Fruit fly (Drosophila melanogaster) whole organism, embryonic: ENCODE data around the gene Pvr.

ENCODE experiments used
- Abd-B ChIP-seq: fragments of 200-800 bp; sonication (Bioruptor generic); optimal IDR thresholded peaks from 2 replicates; lab custom pipeline; 2018; ENCODE audit warnings: missing biosample characterization, mild to moderate bottlenecking, missing genetic modification characterization, moderate library complexity
- Aef1 ChIP-seq: fragments of 200-800 bp; sonication (Bioruptor generic); IDR thresholded peaks from 3 replicates; pipeline ENCODE4 v1.3.6; 2022; ENCODE audit warnings: missing biosample characterization, missing genetic modification characterization
- Antp ChIP-seq: fragments of 200-800 bp; sonication (Bioruptor generic); optimal IDR thresholded peaks from 3 replicates; lab custom pipeline; 2016; ENCODE audit warnings: missing biosample characterization, missing genetic modification characterization
- Asciz ChIP-seq: fragments of 200-800 bp; sonication (Bioruptor generic); optimal IDR thresholded peaks from 2 replicates; lab custom pipeline; 2017; ENCODE audit warnings: missing biosample characterization, mild to moderate bottlenecking, missing genetic modification characterization, missing genetic modification reagents
- B-H1 ChIP-seq: fragments of 200-800 bp; sonication (Bioruptor generic); IDR thresholded peaks from 3 replicates; pipeline ENCODE4 v1.3.6; 2022; ENCODE audit warnings: missing biosample characterization, missing genetic modification characterization
- B-H2 ChIP-seq: fragments of 200-800 bp; sonication (Bioruptor generic); optimal IDR thresholded peaks from 2 replicates; lab custom pipeline; 2018; ENCODE audit warnings: missing biosample characterization, mild to moderate bottlenecking, missing genetic modification characterization
- C15 ChIP-seq: fragments of 200-800 bp; sonication (Bioruptor generic); IDR thresholded peaks from 3 replicates; pipeline ENCODE4 v1.3.6; 2022; ENCODE audit warnings: missing biosample characterization, missing genetic modification characterization
- CG11560 ChIP-seq: fragments of 200-800 bp; sonication (Bioruptor generic); IDR thresholded peaks from 3 replicates; pipeline ENCODE4 v1.3.6; 2022; ENCODE audit warnings: missing biosample characterization, missing genetic modification characterization
- CG13424 ChIP-seq: fragments of 200-800 bp; sonication (Bioruptor generic); optimal IDR thresholded peaks from 2 replicates; lab custom pipeline; 2019; ENCODE audit warnings: missing biosample characterization, mild to moderate bottlenecking, missing genetic modification characterization, moderate library complexity
- CG14050 ChIP-seq: fragments of 200-800 bp; sonication (Bioruptor generic); IDR thresholded peaks from 3 replicates; pipeline ENCODE4 v1.3.6; 2022; ENCODE audit warnings: missing biosample characterization, missing genetic modification characterization
- CG14441 ChIP-seq: fragments of 200-800 bp; sonication (Bioruptor generic); IDR thresholded peaks from 2 replicates; pipeline ENCODE4 v1.3.6; 2022; ENCODE audit warnings: missing biosample characterization, missing genetic modification characterization
- CG15269 ChIP-seq: fragments of 200-800 bp; sonication (Bioruptor generic); optimal IDR thresholded peaks from 2 replicates; lab custom pipeline; 2018; ENCODE audit warnings: missing biosample characterization, mild to moderate bottlenecking, missing genetic modification characterization, moderate library complexity
- CG16815 ChIP-seq: fragments of 200-800 bp; sonication (Bioruptor generic); optimal IDR thresholded peaks from 3 replicates; lab custom pipeline; 2017; ENCODE audit warnings: missing biosample characterization, mild to moderate bottlenecking, missing genetic modification characterization
- CG16863 ChIP-seq: fragments of 200-800 bp; sonication (Bioruptor generic); optimal IDR thresholded peaks from 3 replicates; lab custom pipeline; 2016; ENCODE audit warnings: missing biosample characterization, missing genetic modification characterization
- CG17359 ChIP-seq: fragments of 200-800 bp; sonication (Bioruptor generic); optimal IDR thresholded peaks from 3 replicates; lab custom pipeline; 2018; ENCODE audit warnings: missing biosample characterization, mild to moderate bottlenecking, missing genetic modification characterization, moderate library complexity
- CG18476 ChIP-seq: fragments of 200-800 bp; sonication (Bioruptor generic); optimal IDR thresholded peaks from 2 replicates; lab custom pipeline; 2016; ENCODE audit warnings: missing biosample characterization, mild to moderate bottlenecking, missing genetic modification characterization
- CG2202 ChIP-seq: fragments of 200-800 bp; sonication (Bioruptor generic); optimal IDR thresholded peaks from 2 replicates; lab custom pipeline; 2018; ENCODE audit warnings: missing biosample characterization, mild to moderate bottlenecking, missing genetic modification characterization
- CG3281 ChIP-seq: fragments of 200-800 bp; sonication (Bioruptor generic); optimal IDR thresholded peaks from 3 replicates; lab custom pipeline; 2017; ENCODE audit warnings: missing biosample characterization, mild to moderate bottlenecking, missing genetic modification characterization
- CG34376 ChIP-seq: fragments of 200-800 bp; sonication (Bioruptor generic); optimal IDR thresholded peaks from 2 replicates; lab custom pipeline; 2018; ENCODE audit warnings: missing biosample characterization, mild to moderate bottlenecking, missing genetic modification characterization
- CG3726 ChIP-seq: fragments of 200-800 bp; sonication (Bioruptor generic); IDR thresholded peaks from 3 replicates; pipeline ENCODE4, ENCODE4 v1.3.6; 2022; ENCODE audit warnings: missing biosample characterization, missing genetic modification characterization
- CG3847 ChIP-seq: fragments of 200-800 bp; sonication (Bioruptor generic); IDR thresholded peaks from 2 replicates; pipeline ENCODE4 v1.3.6; 2022; ENCODE audit warnings: missing biosample characterization, missing genetic modification characterization
- CG8924 ChIP-seq: fragments of 200-800 bp; optimal IDR thresholded peaks from 3 replicates; lab custom pipeline; 2019; ENCODE audit warnings: missing biosample characterization, mild to moderate bottlenecking, missing genetic modification characterization, moderate library complexity
- CG9215 ChIP-seq: fragments of 200-800 bp; sonication (Bioruptor generic); IDR thresholded peaks from 2 replicates; pipeline ENCODE4 v1.3.6; 2022; ENCODE audit warnings: missing biosample characterization, missing genetic modification characterization
- Dip3 ChIP-seq: fragments of 200-800 bp; sonication (Bioruptor generic); optimal IDR thresholded peaks from 3 replicates; lab custom pipeline; 2016; ENCODE audit warnings: missing biosample characterization, missing genetic modification characterization
- Fer1 ChIP-seq: fragments of 200-800 bp; sonication (Bioruptor generic); optimal IDR thresholded peaks from 2 replicates; lab custom pipeline; 2017; ENCODE audit warnings: missing biosample characterization, mild to moderate bottlenecking, missing genetic modification characterization
- HHEX ChIP-seq: fragments of 200-800 bp; sonication (Bioruptor generic); optimal IDR thresholded peaks from 3 replicates; lab custom pipeline; 2017; ENCODE audit warnings: missing biosample characterization, mild to moderate bottlenecking, missing genetic modification characterization, missing genetic modification reagents
- HLH3B ChIP-seq: fragments of 200-800 bp; sonication (Bioruptor generic); IDR thresholded peaks from 2 replicates; pipeline ENCODE4 v1.3.6; 2022; ENCODE audit warnings: missing biosample characterization, missing genetic modification characterization
- HLH4C ChIP-seq: fragments of 200-800 bp; sonication (Bioruptor generic); IDR thresholded peaks from 3 replicates; pipeline ENCODE4 v1.3.6; 2022; ENCODE audit warnings: missing biosample characterization, missing genetic modification characterization; ENCODE audit not compliant: partially characterized antibody
- HmgD ChIP-seq: fragments of 200-800 bp; sonication (Bioruptor generic); optimal IDR thresholded peaks from 3 replicates; lab custom pipeline; 2016; ENCODE audit warnings: missing biosample characterization, missing genetic modification characterization
- Hmx ChIP-seq: fragments of 200-800 bp; sonication (Bioruptor generic); optimal IDR thresholded peaks from 2 replicates; lab custom pipeline; 2016; ENCODE audit warnings: missing biosample characterization, missing genetic modification characterization
- Jarid2 ChIP-seq: fragments of 200-800 bp; sonication (Bioruptor generic); optimal IDR thresholded peaks from 3 replicates; lab custom pipeline; 2017; ENCODE audit warnings: mild to moderate bottlenecking, missing biosample characterization, missing genetic modification reagents, missing genetic modification characterization
- MBD-R2 ChIP-seq: fragments of 200-800 bp; sonication (Bioruptor generic); IDR thresholded peaks from 2 replicates; pipeline ENCODE4 v1.3.6; 2022; ENCODE audit warnings: missing biosample characterization, missing genetic modification characterization
- MTF-1 ChIP-seq: fragments of 200-800 bp; sonication (Bioruptor generic); optimal IDR thresholded peaks from 2 replicates; lab custom pipeline; 2018; ENCODE audit warnings: missing biosample characterization, mild to moderate bottlenecking, missing genetic modification characterization, borderline replicate concordance
- Six4 ChIP-seq: fragments of 200-800 bp; sonication (Bioruptor generic); optimal IDR thresholded peaks from 2 replicates; lab custom pipeline; 2016; ENCODE audit warnings: missing biosample characterization, missing genetic modification characterization
- Sox100B ChIP-seq: fragments of 200-800 bp; sonication (Bioruptor generic); optimal IDR thresholded peaks from 3 replicates; lab custom pipeline; 2018; ENCODE audit warnings: missing biosample characterization, mild to moderate bottlenecking, missing genetic modification characterization
- Stat92E ChIP-seq, 3 experiments: fragments of >200 bp in 2 of 3; fragments of 200-800 bp in 1 of 3; sonication (Bioruptor generic) in 1 of 3; optimal IDR thresholded peaks; 2 replicates each; lab custom pipeline; 2017 to 2019; ENCODE audit warnings: missing biosample characterization in 3 of 3, missing genetic modification characterization in 3 of 3, mild to moderate bottlenecking in 1 of 3, moderate library complexity in 1 of 3
- Taf1 ChIP-seq: fragments of 200-800 bp; sonication (Bioruptor generic); IDR thresholded peaks from 2 replicates; pipeline ENCODE4 v1.3.6; 2022; ENCODE audit warnings: missing biosample characterization, missing genetic modification characterization
- ato ChIP-seq: fragments of 200-800 bp; sonication (Bioruptor generic); IDR thresholded peaks from 2 replicates; pipeline ENCODE4 v1.3.6; 2022; ENCODE audit warnings: missing biosample characterization, missing genetic modification characterization; ENCODE audit not compliant: partially characterized antibody
- cwo ChIP-seq: fragments of 200-800 bp; sonication (Bioruptor generic); optimal IDR thresholded peaks from 3 replicates; lab custom pipeline; 2017; ENCODE audit warnings: missing biosample characterization, missing genetic modification characterization, mild to moderate bottlenecking, moderate library complexity, missing genetic modification reagents
- esg ChIP-seq: fragments of 200-800 bp; sonication (Bioruptor generic); conservative IDR thresholded peaks from 2 replicates; pipeline ENCODE4 v1.3.6; 2022; ENCODE audit warnings: missing biosample characterization, missing genetic modification characterization
- ftz-f1 ChIP-seq: fragments of 200-800 bp; sonication (Bioruptor generic); optimal IDR thresholded peaks from 2 replicates; lab custom pipeline; 2016; ENCODE audit warnings: missing biosample characterization, missing genetic modification characterization
- her ChIP-seq: fragments of 200-800 bp; sonication (Bioruptor generic); optimal IDR thresholded peaks from 2 replicates; lab custom pipeline; 2016; ENCODE audit warnings: missing biosample characterization, missing genetic modification characterization
- klu ChIP-seq: fragments of 200-800 bp; sonication (Bioruptor generic); IDR thresholded peaks from 2 replicates; pipeline ENCODE4 v1.3.6; 2022; ENCODE audit warnings: missing biosample characterization, missing genetic modification characterization
- mam ChIP-seq: fragments of 200-800 bp; sonication (Bioruptor generic); optimal IDR thresholded peaks from 3 replicates; lab custom pipeline; 2016; ENCODE audit warnings: missing biosample characterization, missing genetic modification characterization
- mirr ChIP-seq: fragments of 200-800 bp; sonication (Bioruptor generic); optimal IDR thresholded peaks from 3 replicates; lab custom pipeline; 2018; ENCODE audit warnings: missing biosample characterization, mild to moderate bottlenecking, missing genetic modification characterization
- pita ChIP-seq: fragments of 200-800 bp; sonication (Bioruptor generic); optimal IDR thresholded peaks from 2 replicates; lab custom pipeline; 2017; ENCODE audit warnings: missing biosample characterization, mild to moderate bottlenecking, missing genetic modification characterization
- salm ChIP-seq: fragments of 200-800 bp; sonication (Bioruptor generic); optimal IDR thresholded peaks from 2 replicates; lab custom pipeline; 2018; ENCODE audit warnings: missing biosample characterization, mild to moderate bottlenecking, missing genetic modification characterization
- sens ChIP-seq: fragments of 200-800 bp; sonication (Bioruptor generic); peaks from one replicate; lab custom pipeline; 2016; ENCODE audit warnings: missing biosample characterization, missing genetic modification characterization
- stwl ChIP-seq: fragments of 200-800 bp; sonication (Bioruptor generic); optimal IDR thresholded peaks from 3 replicates; lab custom pipeline; 2018; ENCODE audit warnings: missing biosample characterization, mild to moderate bottlenecking, missing genetic modification characterization, moderate library complexity
- tup ChIP-seq: fragments of 200-800 bp; sonication (Bioruptor generic); optimal IDR thresholded peaks from 2 replicates; lab custom pipeline; 2016; ENCODE audit warnings: missing biosample characterization, mild to moderate bottlenecking, missing genetic modification characterization, moderate library complexity

Gene Pvr

DNA sequence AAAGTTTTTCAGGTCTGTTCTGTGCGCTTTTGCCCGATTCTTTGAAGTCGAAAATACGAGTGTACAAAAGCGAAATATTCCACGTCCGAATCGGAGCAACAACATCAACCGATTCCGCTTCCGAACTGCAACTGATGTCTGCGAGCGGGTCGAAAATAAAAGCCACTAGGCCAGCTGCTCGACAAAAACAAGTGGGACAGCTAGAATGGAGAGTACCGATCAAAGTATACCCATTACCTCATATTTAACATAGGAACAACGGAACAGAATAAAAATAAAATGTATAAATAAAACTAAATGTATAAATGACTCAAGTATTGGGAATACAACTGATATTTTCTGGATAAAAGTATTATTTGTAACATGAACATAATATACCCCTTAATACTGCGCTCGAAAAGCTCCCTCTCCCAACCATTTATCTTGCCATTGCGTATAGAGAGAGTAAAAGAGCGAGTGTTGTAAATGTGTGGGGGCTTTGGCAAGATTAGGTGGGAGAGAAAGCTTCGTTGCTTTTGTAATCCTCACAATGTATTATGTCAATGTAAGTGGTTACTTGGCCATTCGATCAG, 34.6 kb downstream of the Pvr start, which contains the start of gene SLC5A11:
SLC5A11 (minus strand) TSS at position 137 of the 572 bp plus-strand sequence.
- peak; percentile 97 for TF ChIP-seq CG15269
- no peak for TF ChIP-seq stwl
- TF ChIP-seq HLH4C (GFP tag; lab: Robert Waterston, UW): no peak
- TF ChIP-seq CG3281: peak; percentile 96
- TF ChIP-seq mirr (GFP tag; lab: Kevin White, UChicago): peak; percentile 75
- peak in 1 of 3 experiments; percentile 98 for TF ChIP-seq Stat92E (GFP tag; optimal IDR thresholded peaks at IDR 0.05; lab: Kevin White, UChicago)
- peak; percentile 85 for TF ChIP-seq CG14050
- TF ChIP-seq cwo (GFP tag; lab: Kevin White, UChicago): peak; percentile 97
- peak; percentile 99 for TF ChIP-seq CG34376 (GFP tag; lab: Kevin White, UChicago)
- peak; percentile 100 for TF ChIP-seq Aef1
- peak; percentile 65 for TF ChIP-seq CG16863 (GFP tag; lab: Kevin White, UChicago)
- TF ChIP-seq CG3847 (GFP tag; lab: Robert Waterston, UW): peak; percentile 100
- peak; percentile 97 for TF ChIP-seq CG13424 (tag; lab: Kevin White, UChicago)
- TF ChIP-seq CG9215 (GFP tag; lab: Robert Waterston, UW): peak; percentile 93
- peak; percentile 64 for TF ChIP-seq Antp (GFP tag; lab: Kevin White, UChicago)
- peak; percentile 95 for TF ChIP-seq mam (GFP tag; lab: Kevin White, UChicago)
- TF ChIP-seq MTF-1 (GFP tag; lab: Kevin White, UChicago): peak; percentile 63
- peak; percentile 99 for TF ChIP-seq Abd-B (GFP tag; lab: Kevin White, UChicago)
- TF ChIP-seq tup (GFP tag; lab: Kevin White, UChicago): peak; percentile 97
- peak; percentile 99 for TF ChIP-seq Taf1 (GFP tag; lab: Robert Waterston, UW)
- TF ChIP-seq Six4 (GFP tag; lab: Kevin White, UChicago): peak; percentile 97
- TF ChIP-seq CG14441 (GFP tag; lab: Robert Waterston, UW): peak; percentile 97
- TF ChIP-seq her (GFP tag; lab: Kevin White, UChicago): peak; percentile 87
- TF ChIP-seq Dip3 (GFP tag; lab: Kevin White, UChicago): peak; percentile 92
- TF ChIP-seq Fer1 (GFP tag; lab: Kevin White, UChicago): peak; percentile 99
- TF ChIP-seq ftz-f1 (GFP tag; lab: Kevin White, UChicago): no peak
- peak; percentile 96 for TF ChIP-seq Asciz (GFP tag; lab: Kevin White, UChicago)
- TF ChIP-seq klu (GFP tag; lab: Robert Waterston, UW): peak; percentile 94
- TF ChIP-seq pita (GFP tag; lab: Kevin White, UChicago): no peak
- peak; percentile 97 for TF ChIP-seq HHEX (GFP tag; lab: Kevin White, UChicago)
- TF ChIP-seq CG3726: peak; percentile 98
- peak; percentile 99 for TF ChIP-seq Sox100B (GFP tag; lab: Kevin White, UChicago)
- TF ChIP-seq ato (GFP tag; lab: Robert Waterston, UW): no peak
- peak; percentile 87 for TF ChIP-seq CG11560 (tag; lab: Robert Waterston, UW)
- TF ChIP-seq esg (GFP tag; lab: Robert Waterston, UW): peak; percentile 97
- peak; percentile 99 for TF ChIP-seq HLH3B
- no peak for TF ChIP-seq HmgD (GFP tag; lab: Kevin White, UChicago)
- TF ChIP-seq CG17359 (tag; lab: Kevin White, UChicago): peak; percentile 97
- peak; percentile 94 for TF ChIP-seq CG16815 (GFP tag; lab: Kevin White, UChicago)
- peak; percentile 99 for TF ChIP-seq CG18476 (GFP tag; lab: Kevin White, UChicago)
- peak; percentile 98 for TF ChIP-seq Hmx (GFP tag; lab: Kevin White, UChicago)
- peak; percentile 84 for TF ChIP-seq sens (GFP tag; lab: Kevin White, UChicago)
- peak; percentile 81 for TF ChIP-seq salm (tag; lab: Kevin White, UChicago)
- peak; percentile 88 for TF ChIP-seq B-H2 (GFP tag; lab: Kevin White, UChicago)
- TF ChIP-seq MBD-R2: peak; percentile 63; the same call in 1 of the 2 replicates
- TF ChIP-seq B-H1 (GFP tag; lab: Robert Waterston, UW): peak; percentile 95
- TF ChIP-seq CG8924 (tag; lab: Kevin White, UChicago): peak; percentile 100
- peak; percentile 97 for TF ChIP-seq C15 (GFP tag; lab: Robert Waterston, UW)
- TF ChIP-seq Jarid2: peak; percentile 85
- TF ChIP-seq CG2202: peak; percentile 77
